Worm (Caenorhabditis elegans): Measurements from ENCODE around the gene cox-14.

Gene cox-14

ce11 chrIII:10233979-10234378 lies 15.2 kb downstream of the cox-14 start, which contains the start of gene paml-1:
paml-1 (minus strand) TSS chrIII:10234079.
- peak; percentile 40 for TF ChIP-seq nhr-85 (tag)
- TF ChIP-seq fos-1 (tag; optimal IDR thresholded peaks at IDR 0.05) = no peak

ce11 chrIII:10236291-10236871 lies 17.6 kb downstream of the cox-14 start:
- TF ChIP-seq lin-35 (GFP tag; optimal IDR thresholded peaks at IDR 0.05) = peak in 1 of 2 experiments; percentile 36
- TF ChIP-seq blmp-1 (tag; optimal IDR thresholded peaks at IDR 0.05) = peak; percentile 62
- TF ChIP-seq snu-23 (GFP tag; optimal IDR thresholded peaks at IDR 0.05) = peak; percentile 39
- peak; percentile 27 for TF ChIP-seq nhr-90 (tag; optimal IDR thresholded peaks at IDR 0.05; ENCODE audit: poor library complexity)
- TF ChIP-seq nhr-85 (tag) = peak; percentile 52
- no peak for TF ChIP-seq aly-2 (tag; optimal IDR thresholded peaks at IDR 0.05)
- TF ChIP-seq elt-3 (tag; optimal IDR thresholded peaks at IDR 0.05) = peak in 2 of 6 experiments; percentile 19 to 79
- TF ChIP-seq nhr-20 (tag; optimal IDR thresholded peaks at IDR 0.05) = peak; percentile 27
- no peak for TF ChIP-seq dpl-1 (GFP tag; optimal IDR thresholded peaks at IDR 0.05)
- TF ChIP-seq nhr-19 (GFP tag; conservative IDR thresholded peaks at IDR 0.05) = peak; percentile 28; the same call in 1 of the 2 replicates
- TF ChIP-seq ztf-4 (tag; optimal IDR thresholded peaks at IDR 0.05) = no peak
- TF ChIP-seq lin-14 (GFP tag; optimal IDR thresholded peaks at IDR 0.05) = peak; percentile 51
- no peak for TF ChIP-seq lsy-2 (tag; optimal IDR thresholded peaks at IDR 0.05)
- no peak for TF ChIP-seq pax-3 (tag; optimal IDR thresholded peaks at IDR 0.05)
- no peak for TF ChIP-seq ztf-11 (tag; optimal IDR thresholded peaks at IDR 0.05)
- peak in 1 of 2 experiments; percentile 15 for TF ChIP-seq mdl-1 (tag; optimal IDR thresholded peaks at IDR 0.05)
- no peak for TF ChIP-seq swsn-7 (tag; optimal IDR thresholded peaks at IDR 0.05)
- TF ChIP-seq nhr-71 (tag; optimal IDR thresholded peaks at IDR 0.05) = peak; percentile 37

- TF ChIP-seq nhr-19 (GFP tag; conservative IDR thresholded peaks at IDR 0.05) = no peak
- TF ChIP-seq efl-3 (GFP tag; optimal IDR thresholded peaks at IDR 0.05) = no peak
- peak; percentile 26 for TF ChIP-seq snu-23 (GFP tag; optimal IDR thresholded peaks at IDR 0.05)
- no peak for TF ChIP-seq pqm-1 (tag; optimal IDR thresholded peaks at IDR 0.05)
- TF ChIP-seq fkh-4 (tag; optimal IDR thresholded peaks at IDR 0.05; ENCODE audit: borderline replicate concordance) = no peak
- TF ChIP-seq nhr-20 (tag; optimal IDR thresholded peaks at IDR 0.05) = peak; percentile 9
- TF ChIP-seq nhr-71 (tag; optimal IDR thresholded peaks at IDR 0.05) = peak; percentile 10
- no peak for TF ChIP-seq lin-13 (GFP tag; optimal IDR thresholded peaks at IDR 0.05)
- TF ChIP-seq rnt-1 (tag; optimal IDR thresholded peaks at IDR 0.05) = no peak
- TF ChIP-seq egl-13 (tag; optimal IDR thresholded peaks at IDR 0.05) = no peak
- no peak for TF ChIP-seq nhr-84 (tag; optimal IDR thresholded peaks at IDR 0.05)
- TF ChIP-seq lin-35 (GFP tag; optimal IDR thresholded peaks at IDR 0.05) = peak in 1 of 2 experiments; percentile 5
- TF ChIP-seq nhr-12 (tag; optimal IDR thresholded peaks at IDR 0.05) = no peak
- TF ChIP-seq sptf-1 (tag; optimal IDR thresholded peaks at IDR 0.05) = no peak
- TF ChIP-seq blmp-1 (tag; optimal IDR thresholded peaks at IDR 0.05) = peak; percentile 92
- no peak for TF ChIP-seq mep-1 (tag; optimal IDR thresholded peaks at IDR 0.05)
- no peak for TF ChIP-seq nhr-77 (tag; optimal IDR thresholded peaks at IDR 0.05)
- peak; percentile 71 for TF ChIP-seq nhr-85 (tag)
- no peak for TF ChIP-seq ets-5 (GFP tag; IDR thresholded peaks at IDR 0.05)
- no peak for TF ChIP-seq vab-15 (tag; optimal IDR thresholded peaks at IDR 0.05)
- TF ChIP-seq ceh-88 (GFP tag; IDR thresholded peaks at IDR 0.05) = no peak
- no peak for TF ChIP-seq F16B12.6 (tag; optimal IDR thresholded peaks at IDR 0.05)
- no peak for TF ChIP-seq lsy-2 (tag; optimal IDR thresholded peaks at IDR 0.05)
- no peak for TF ChIP-seq dpl-1 (GFP tag; optimal IDR thresholded peaks at IDR 0.05)
- TF ChIP-seq alr-1 (tag; optimal IDR thresholded peaks at IDR 0.05; ENCODE audit: borderline replicate concordance) = no peak
- no peak for TF ChIP-seq ceh-82 (tag; optimal IDR thresholded peaks at IDR 0.05)
- TF ChIP-seq xbp-1 (tag; optimal IDR thresholded peaks at IDR 0.05) = no peak
- no peak for TF ChIP-seq C16A3.4 (tag; optimal IDR thresholded peaks at IDR 0.05)
- peak; percentile 16 for TF ChIP-seq lin-14 (GFP tag; optimal IDR thresholded peaks at IDR 0.05)
- TF ChIP-seq zip-4 (GFP tag; optimal IDR thresholded peaks at IDR 0.05) = no peak
- peak in 1 of 6 experiments; percentile 78 for TF ChIP-seq elt-3 (tag; optimal IDR thresholded peaks at IDR 0.05)
Measured at ce11 chrIII:10238448-10239154, 19.9 kb downstream of the cox-14 start, which contains the start of gene Y70G10A.3. Y70G10A.3 (plus strand) TSS chrIII:10239104.
